Worm (Caenorhabditis elegans): ENCODE measurements around the gene Y37E11B.2.

DNA sequence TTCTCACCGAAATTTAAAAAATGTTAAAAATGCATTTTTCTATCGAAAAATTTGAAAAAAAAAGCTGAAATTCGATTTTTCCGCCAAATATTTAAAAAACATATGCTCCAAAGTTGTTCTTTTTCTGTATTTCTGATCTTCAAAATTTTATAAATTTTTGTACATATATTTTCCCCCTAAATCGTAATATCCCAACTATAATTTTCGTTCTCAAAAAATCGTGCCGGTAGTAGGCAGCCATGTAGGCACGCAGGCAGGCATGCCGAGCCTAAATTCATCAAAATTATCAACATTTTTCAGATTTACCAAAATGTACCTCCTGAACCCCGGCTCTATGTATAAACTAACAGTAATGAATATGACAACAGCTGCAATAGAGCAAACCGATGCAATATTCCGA is 13.4 kb upstream of the Y37E11B.2 start, which contains the start of gene sre-5:
- TF ChIP-seq snpc-1.1 (tag; optimal IDR thresholded peaks at IDR 0.05; ENCODE audit: insufficient read depth) (no peak), B0261.1 (tag; optimal IDR thresholded peaks at IDR 0.05) (no peak), dpff-1 (tag; optimal IDR thresholded peaks at IDR 0.05) (no peak), dox-1 (GFP tag; IDR thresholded peaks at IDR 0.05) (no peak), ekl-4 (GFP tag; IDR thresholded peaks at IDR 0.05) (no peak), B0035.1 (tag; optimal IDR thresholded peaks at IDR 0.05) (no peak), him-1 (tag; optimal IDR thresholded peaks at IDR 0.05) (no peak), unc-62 (GFP tag; optimal IDR thresholded peaks at IDR 0.05) (no peak), cebp-2 (GFP tag; IDR thresholded peaks at IDR 0.05) (no peak), zfh-2 (GFP tag; conservative IDR thresholded peaks at IDR 0.05) (no peak), B0336.3 (GFP tag; IDR thresholded peaks at IDR 0.05) (no peak), ama-1 (optimal IDR thresholded peaks at IDR 0.05) (no peak), ama-1 (GFP tag; optimal IDR thresholded peaks at IDR 0.05) (no peak), attf-6 (GFP tag; IDR thresholded peaks at IDR 0.05) (no peak)

Data from whole organism, young adult.